Worm (Caenorhabditis elegans): ENCODE data around the gene stc-1.

- no peak for TF ChIP-seq ces-1 (GFP tag; optimal IDR thresholded peaks at IDR 0.05)
- no peak for TF ChIP-seq nhr-28 (tag; optimal IDR thresholded peaks at IDR 0.05)
- TF ChIP-seq unc-62 (GFP tag; optimal IDR thresholded peaks at IDR 0.05) = no peak
- TF ChIP-seq elt-1 (tag; optimal IDR thresholded peaks at IDR 0.05; ENCODE audit: borderline replicate concordance, insufficient read depth) = no peak
Observed at ce11 chrII:8575184-8575583, 9.2 kb upstream of the stc-1 start, which contains the start of gene puf-5.
